Fruit fly (Drosophila melanogaster) whole organism, embryonic: ENCODE results near the gene upd2.
A peak's percentile ranks its signal among the peaks of the same experiment; 100 is the strongest.

Experiments
- Bdp1 ChIP-seq: fragments of 200-800 bp; sonication (Bioruptor generic); optimal IDR thresholded peaks from 3 replicates; lab custom pipeline; 2016; ENCODE audit warnings: missing biosample characterization, missing genetic modification characterization
- Blimp-1 ChIP-seq: fragments of 200-800 bp; sonication (Bioruptor generic); optimal IDR thresholded peaks from 3 replicates; lab custom pipeline; 2018; ENCODE audit warnings: missing biosample characterization, missing genetic modification characterization, mild to moderate bottlenecking, moderate library complexity, missing genetic modification reagents
- CG1024 ChIP-seq: fragments of 200-800 bp; sonication (Bioruptor generic); IDR thresholded peaks from 2 replicates; pipeline ENCODE4 v1.3.6; 2022; ENCODE audit warnings: missing biosample characterization, missing genetic modification characterization
- CG2875 ChIP-seq: fragments of 200-800 bp; sonication (Bioruptor generic); optimal IDR thresholded peaks from 2 replicates; lab custom pipeline; 2017; ENCODE audit warnings: missing biosample characterization, mild to moderate bottlenecking, missing genetic modification characterization, missing genetic modification reagents
- CG9727 ChIP-seq: fragments of 200-800 bp; sonication (Bioruptor generic); optimal IDR thresholded peaks from 3 replicates; lab custom pipeline; 2017; ENCODE audit warnings: missing biosample characterization, mild to moderate bottlenecking, missing genetic modification characterization
- CTCF ChIP-seq: fragments of 200-800 bp; sonication (Bioruptor generic); optimal IDR thresholded peaks from 2 replicates; lab custom pipeline; 2017; ENCODE audit warnings: missing biosample characterization, mild to moderate bottlenecking, missing genetic modification characterization, moderate library complexity
- MESR4 ChIP-seq: fragments of 200-800 bp; sonication (Bioruptor generic); optimal IDR thresholded peaks from 2 replicates; lab custom pipeline; 2018; ENCODE audit warnings: missing biosample characterization, mild to moderate bottlenecking, missing genetic modification characterization, moderate library complexity
- nom ChIP-seq: fragments of 200-800 bp; sonication (Bioruptor generic); optimal IDR thresholded peaks from 2 replicates; lab custom pipeline; 2017; ENCODE audit warnings: missing biosample characterization, missing genetic modification characterization, mild to moderate bottlenecking, moderate library complexity, missing genetic modification reagents
- repo ChIP-seq: fragments of 200-800 bp; sonication (Bioruptor generic); optimal IDR thresholded peaks from 2 replicates; lab custom pipeline; 2016; ENCODE audit warnings: missing biosample characterization, missing genetic modification characterization

dm6 chrX:18208079-18208865 lies 34.8 kb downstream of the upd2 start:
- TF ChIP-seq Blimp-1 (GFP tag; lab: Kevin White, UChicago) (peak; percentile 28), nom (GFP tag; lab: Kevin White, UChicago) (no peak), MESR4 (GFP tag; lab: Kevin White, UChicago) (no peak), Bdp1 (no peak), CTCF (GFP tag; lab: Kevin White, UChicago) (no peak), CG9727 (GFP tag; lab: Kevin White, UChicago) (peak; percentile 62), CG2875 (GFP tag; lab: Kevin White, UChicago) (no peak), CG1024 (GFP tag; lab: Robert Waterston, UW) (no peak), repo (GFP tag; lab: Kevin White, UChicago) (no peak)
